Worm (Caenorhabditis elegans) whole organism, young adult: Measurements from ENCODE around the gene B0218.5.

ENCODE experiments used
- C06A6.2 ChIP-seq: fragments of 200-800 bp; sonication (Bioruptor generic); conservative IDR thresholded peaks from 2 replicates; pipeline ENCODE4 v1.3.6; 2022; ENCODE audit warnings: missing genetic modification characterization, missing compliant biosample characterization
- C17E4.6 ChIP-seq: fragments of 200-800 bp; sonication (Bioruptor generic); IDR thresholded peaks from 2 replicates; pipeline ENCODE4 v1.3.6; 2022; ENCODE audit warnings: missing genetic modification reagents, missing genetic modification characterization, missing compliant biosample characterization
- F10E7.11 ChIP-seq: sonication (generic microtip); optimal IDR thresholded peaks from 2 replicates; lab custom pipeline; 2017; ENCODE audit warnings: mild to moderate bottlenecking, missing genetic modification characterization, moderate library complexity, missing compliant biosample characterization
- F23B12.7 ChIP-seq: sonication (generic microtip); optimal IDR thresholded peaks from 2 replicates; lab custom pipeline; 2017; ENCODE audit warnings: missing genetic modification characterization, mild to moderate bottlenecking, missing compliant biosample characterization, antibody characterized with exemption, moderate library complexity; ENCODE audit not compliant: insufficient read depth
- F33H1.4 ChIP-seq: fragments of 200-800 bp; sonication (Bioruptor generic); IDR thresholded peaks from 2 replicates; pipeline ENCODE4 v1.3.6; 2022; ENCODE audit warnings: missing genetic modification reagents, missing genetic modification characterization, missing compliant biosample characterization
- F37B4.10 ChIP-seq: fragments of 200-800 bp; sonication (Bioruptor generic); IDR thresholded peaks from 2 replicates; pipeline ENCODE4 v1.3.6; 2022; ENCODE audit warnings: missing genetic modification characterization, missing compliant biosample characterization
- F57A8.1 ChIP-seq: fragments of 200-800 bp; sonication (Bioruptor generic); optimal IDR thresholded peaks from 2 replicates; lab custom pipeline; 2018; ENCODE audit warnings: mild to moderate bottlenecking, missing genetic modification characterization, moderate library complexity, missing compliant biosample characterization
- K12H6.12 ChIP-seq: fragments of 200-800 bp; sonication (Bioruptor generic); optimal IDR thresholded peaks from 2 replicates; lab custom pipeline; 2018; ENCODE audit warnings: mild to moderate bottlenecking, missing genetic modification characterization, missing compliant biosample characterization
- T07F8.4 ChIP-seq: sonication (generic microtip); optimal IDR thresholded peaks from 2 replicates; lab custom pipeline; 2016; ENCODE audit warnings: mild to moderate bottlenecking, missing genetic modification characterization, moderate library complexity, missing compliant biosample characterization
- Y53F4B.3 ChIP-seq: fragments of 200-800 bp; sonication (Bioruptor generic); IDR thresholded peaks from 2 replicates; pipeline ENCODE4 v1.3.6; 2022; ENCODE audit warnings: missing genetic modification reagents, missing genetic modification characterization, missing compliant biosample characterization
- Y56A3A.18 ChIP-seq: fragments of 200-800 bp; sonication (Bioruptor generic); IDR thresholded peaks from 2 replicates; pipeline ENCODE4 v1.3.6; 2022; ENCODE audit warnings: missing genetic modification reagents, missing genetic modification characterization, missing compliant biosample characterization
- Y67H2A.10 ChIP-seq: fragments of 200-800 bp; sonication (Bioruptor generic); conservative IDR thresholded peaks from 2 replicates; pipeline ENCODE4 v1.3.6; 2022; ENCODE audit warnings: missing genetic modification reagents, missing genetic modification characterization, missing compliant biosample characterization
- ama-1 ChIP-seq, 3 experiments: fragments of 150-350 bp in 1 of 3; sonication (generic microtip) in 2 of 3; optimal IDR thresholded peaks; 2 replicates each; lab custom pipeline; 2014 to 2018; ENCODE audit warnings: missing biosample characterization in 2 of 3, missing genetic modification characterization in 2 of 3, missing genetic modification reagents in 2 of 3
- atf-7 ChIP-seq: sonication (generic microtip); optimal IDR thresholded peaks from 2 replicates; lab custom pipeline; 2017; ENCODE audit warnings: mild to moderate bottlenecking, missing genetic modification characterization, missing compliant biosample characterization
- bed-2 ChIP-seq: fragments of 200-800 bp; sonication (Bioruptor generic); IDR thresholded peaks from 2 replicates; pipeline ENCODE4 v1.3.6; 2022; ENCODE audit warnings: missing genetic modification reagents, missing genetic modification characterization, missing compliant biosample characterization
- cebp-2 ChIP-seq: fragments of 200-800 bp; sonication (Bioruptor generic); IDR thresholded peaks from 2 replicates; pipeline ENCODE4 v1.3.6; 2022; ENCODE audit warnings: missing genetic modification characterization, missing compliant biosample characterization
- ceh-27 ChIP-seq: fragments of 200-800 bp; sonication (Bioruptor generic); optimal IDR thresholded peaks from 2 replicates; lab custom pipeline; 2018; ENCODE audit warnings: mild to moderate bottlenecking, missing genetic modification characterization, moderate library complexity, missing compliant biosample characterization
- ceh-40 ChIP-seq: fragments of 200-800 bp; sonication (Bioruptor generic); IDR thresholded peaks from 2 replicates; pipeline ENCODE4 v1.3.6; 2022; ENCODE audit warnings: missing genetic modification characterization, missing compliant biosample characterization
- ceh-91 ChIP-seq: fragments of 200-800 bp; sonication (Bioruptor generic); IDR thresholded peaks from 2 replicates; pipeline ENCODE4 v1.3.6; 2022; ENCODE audit warnings: missing genetic modification reagents, missing genetic modification characterization, missing compliant biosample characterization
- egl-18 ChIP-seq: fragments of 200-800 bp; sonication (Bioruptor generic); IDR thresholded peaks from 2 replicates; pipeline ENCODE4 v1.3.6; 2022; ENCODE audit warnings: missing genetic modification reagents, missing genetic modification characterization, missing compliant biosample characterization
- ets-4 ChIP-seq: fragments of 200-800 bp; sonication (Bioruptor generic); optimal IDR thresholded peaks from 2 replicates; lab custom pipeline; 2018; ENCODE audit warnings: mild to moderate bottlenecking, missing genetic modification characterization, missing compliant biosample characterization
- gei-17 ChIP-seq: fragments of 200-800 bp; sonication (Bioruptor generic); optimal IDR thresholded peaks from 2 replicates; lab custom pipeline; 2018; ENCODE audit warnings: mild to moderate bottlenecking, missing genetic modification characterization, missing compliant biosample characterization
- lin-40 ChIP-seq: sonication (generic microtip); optimal IDR thresholded peaks from 2 replicates; lab custom pipeline; 2016; ENCODE audit warnings: missing genetic modification characterization, mild to moderate bottlenecking, missing compliant biosample characterization, missing genotype, missing genetic modification reagents
- lin-54 ChIP-seq: fragments of 200-800 bp; sonication (Bioruptor generic); optimal IDR thresholded peaks from 2 replicates; lab custom pipeline; 2018; ENCODE audit warnings: mild to moderate bottlenecking, missing genetic modification characterization, missing compliant biosample characterization
- lsl-1 ChIP-seq: fragments of 200-800 bp; sonication (Bioruptor generic); optimal IDR thresholded peaks from 2 replicates; lab custom pipeline; 2018; ENCODE audit warnings: mild to moderate bottlenecking, missing genetic modification characterization, moderate library complexity, missing compliant biosample characterization
- madf-8 ChIP-seq: fragments of 200-800 bp; sonication (Bioruptor generic); conservative IDR thresholded peaks from 2 replicates; pipeline ENCODE4 v1.3.6; 2022; ENCODE audit warnings: missing genetic modification reagents, missing genetic modification characterization, missing compliant biosample characterization
- mcd-1 ChIP-seq: fragments of 200-800 bp; sonication (Bioruptor generic); IDR thresholded peaks from 2 replicates; pipeline ENCODE4 v1.3.6; 2022; ENCODE audit warnings: missing genetic modification reagents, missing genetic modification characterization, missing compliant biosample characterization
- nfya-2 ChIP-seq: fragments of 200-800 bp; sonication (Bioruptor generic); IDR thresholded peaks from 2 replicates; pipeline ENCODE4 v1.3.6; 2022; ENCODE audit warnings: missing genetic modification reagents, missing genetic modification characterization, missing compliant biosample characterization
- nhr-80 ChIP-seq: sonication (generic microtip); optimal IDR thresholded peaks from 2 replicates; lab custom pipeline; 2016; ENCODE audit warnings: missing genetic modification characterization, missing compliant biosample characterization
- pbrm-1 ChIP-seq: fragments of 200-800 bp; sonication (Bioruptor generic); IDR thresholded peaks from 2 replicates; pipeline ENCODE4 v1.3.6; 2022; ENCODE audit warnings: missing genetic modification reagents, missing genetic modification characterization, missing compliant biosample characterization
- rcor-1 ChIP-seq: fragments of 200-800 bp; sonication (Bioruptor generic); IDR thresholded peaks from 2 replicates; pipeline ENCODE4 v1.3.6; 2022; ENCODE audit warnings: missing genetic modification reagents, missing genetic modification characterization, missing compliant biosample characterization
- rec-8 ChIP-seq, 2 experiments: sonication (generic microtip); optimal IDR thresholded peaks; 2 replicates each; lab custom pipeline; 2016; ENCODE audit warnings: mild to moderate bottlenecking in 2 of 2, missing genetic modification characterization in 2 of 2, missing genetic modification reagents in 2 of 2, missing genotype in 2 of 2, missing biosample characterization in 1 of 2, missing compliant biosample characterization in 1 of 2, moderate library complexity in 1 of 2
- snpc-4 ChIP-seq, 5 experiments: fragments of 150-350 bp in 1 of 5; sonication (generic microtip) in 4 of 5; optimal IDR thresholded peaks; 2 replicates each; lab custom pipeline; 2014 to 2018; ENCODE audit warnings: missing genetic modification characterization in 5 of 5, missing biosample characterization in 3 of 5, antibody characterized with exemption in 2 of 5, mild to moderate bottlenecking in 2 of 5, missing compliant biosample characterization in 2 of 5, missing genotype in 2 of 5, moderate library complexity in 2 of 5, missing genetic modification reagents in 1 of 5
- somi-1 ChIP-seq: fragments of 200-800 bp; sonication (Bioruptor generic); optimal IDR thresholded peaks from 2 replicates; lab custom pipeline; 2018; ENCODE audit warnings: mild to moderate bottlenecking, missing genetic modification characterization, missing compliant biosample characterization
- tbx-9 ChIP-seq: sonication (generic microtip); optimal IDR thresholded peaks from 2 replicates; lab custom pipeline; 2016; ENCODE audit warnings: borderline replicate concordance, missing genetic modification characterization, inconsistent platforms, missing compliant biosample characterization
- tlf-1 ChIP-seq: fragments of 200-800 bp; sonication (Bioruptor generic); optimal IDR thresholded peaks from 2 replicates; lab custom pipeline; 2018; ENCODE audit warnings: mild to moderate bottlenecking, missing genetic modification characterization, missing compliant biosample characterization
- unc-62 ChIP-seq: fragments of 150-350 bp; optimal IDR thresholded peaks from 2 replicates; lab custom pipeline; 2014; ENCODE audit warnings: missing biosample characterization, missing genetic modification reagents, missing genetic modification characterization
- zfh-2 ChIP-seq: fragments of 200-800 bp; sonication (Bioruptor generic); conservative IDR thresholded peaks from 2 replicates; pipeline ENCODE4 v1.3.6; 2022; ENCODE audit warnings: missing genetic modification reagents, missing genetic modification characterization, missing compliant biosample characterization

Gene B0218.5

ce11 chrIV:8203555-8203954 lies 46.5 kb upstream of the B0218.5 start:
- no peak for TF ChIP-seq lin-40 (tag; lab: Kevin White, UChicago)
- no peak for TF ChIP-seq ceh-40 (GFP tag; lab: Robert Waterston, UW)
- TF ChIP-seq T07F8.4 (tag; lab: Kevin White, UChicago), result no peak
- no peak for TF ChIP-seq ceh-91 (GFP tag; lab: Robert Waterston, UW)
- no peak for TF ChIP-seq madf-8 (GFP tag; lab: Robert Waterston, UW)
- TF ChIP-seq ama-1 (optimal IDR thresholded peaks at IDR 0.05; lab: Kevin White, UChicago), result no peak
- no peak for TF ChIP-seq ama-1 (GFP tag; optimal IDR thresholded peaks at IDR 0.05; lab: Kevin White, UChicago)
- TF ChIP-seq F10E7.11 (tag; lab: Kevin White, UChicago), result no peak
- TF ChIP-seq unc-62, result no peak
- TF ChIP-seq Y67H2A.10 (GFP tag; lab: Robert Waterston, UW), result no peak
- no peak for TF ChIP-seq F33H1.4 (GFP tag; lab: Robert Waterston, UW)
- TF ChIP-seq tlf-1 (GFP tag; lab: Kevin White, UChicago), result no peak
- TF ChIP-seq lin-54 (GFP tag; lab: Kevin White, UChicago), result no peak
- no peak for TF ChIP-seq F37B4.10 (GFP tag; lab: Robert Waterston, UW)
- TF ChIP-seq Y56A3A.18 (GFP tag; lab: Robert Waterston, UW), result no peak
- no peak for TF ChIP-seq tbx-9 (tag; lab: Kevin White, UChicago)
- TF ChIP-seq F57A8.1, result no peak
- TF ChIP-seq somi-1 (GFP tag; lab: Kevin White, UChicago), result no peak

DNA sequence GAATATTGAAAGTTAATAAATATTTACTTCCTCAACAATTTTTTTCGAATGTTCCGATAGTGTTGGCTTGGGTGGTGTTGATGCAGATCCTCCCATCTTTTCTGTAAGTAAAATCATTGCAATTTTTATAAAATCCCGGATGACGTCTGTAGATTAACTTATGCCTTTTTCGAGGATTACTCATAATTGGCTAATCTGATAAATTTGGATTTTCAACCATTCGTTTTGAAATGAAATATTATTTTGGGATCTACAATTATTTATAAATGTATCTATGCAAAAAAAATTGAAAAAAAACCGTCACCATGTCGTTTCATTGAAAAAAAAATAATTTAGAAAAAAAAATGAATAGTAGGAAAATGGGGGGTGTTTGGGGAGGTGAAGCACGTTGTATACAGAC lies 44.1 kb upstream of the B0218.5 start, which contains the start of gene glrx-22:
glrx-22 (minus strand) TSS at position 101 of the 400 bp plus-strand sequence.
- TF ChIP-seq mcd-1 (GFP tag; lab: Robert Waterston, UW) (no peak), C17E4.6 (GFP tag; lab: Robert Waterston, UW) (no peak)

DNA sequence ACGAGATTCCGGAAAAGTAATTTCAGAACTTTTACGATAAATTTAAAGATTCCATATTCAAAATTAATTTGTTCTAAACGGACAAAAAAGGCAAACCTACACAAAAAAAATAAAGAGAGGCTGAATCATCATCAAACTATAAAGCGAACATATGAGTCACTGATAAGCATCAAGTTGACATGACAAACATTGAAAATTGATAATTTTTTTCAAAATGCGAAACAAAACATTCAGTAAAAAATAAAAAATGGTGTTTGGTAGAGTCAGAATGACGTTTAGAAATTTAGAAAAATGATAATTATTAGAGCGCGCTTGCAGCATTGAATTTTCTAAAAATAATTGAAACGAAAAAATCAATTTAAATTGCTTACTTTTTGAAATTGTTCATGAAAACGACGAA lies 42.8 kb upstream of the B0218.5 start:
- TF ChIP-seq pbrm-1 (GFP tag; lab: Robert Waterston, UW) (no peak), nhr-80 (peak; percentile 68), F23B12.7 (tag; lab: Kevin White, UChicago) (peak; percentile 5)

- 0 out of 2 replicates have a peak, but pooled peaks have one; percentile 69 for TF ChIP-seq cebp-2 (GFP tag; lab: Robert Waterston, UW)
- TF ChIP-seq nfya-2 (GFP tag; lab: Robert Waterston, UW), result no peak
Observed at ce11 chrIV:8199274-8199673, 42.2 kb upstream of the B0218.5 start.

DNA sequence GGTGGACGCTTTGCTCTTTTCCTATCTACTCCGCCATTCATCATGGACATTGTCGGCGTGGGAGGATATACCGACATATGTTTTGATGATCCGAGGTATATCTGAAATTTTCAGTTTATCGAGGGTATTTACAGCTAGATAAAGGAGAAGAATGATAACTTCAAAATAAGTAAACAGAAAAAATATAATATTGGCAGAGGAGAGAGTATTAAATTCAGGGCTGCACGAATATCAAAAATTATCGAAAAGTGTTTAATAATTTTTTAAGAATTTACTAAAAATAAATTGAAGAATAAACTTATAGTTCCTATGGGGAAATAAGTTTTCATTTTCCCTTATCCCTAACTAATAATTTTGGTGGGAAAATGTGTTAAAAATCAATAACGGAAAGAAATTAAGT lies 41.8 kb upstream of the B0218.5 start, which contains the start of gene wsp-1:
wsp-1 (minus strand) TSS at position 101 of the 400 bp plus-strand sequence.
- TF ChIP-seq Y53F4B.3 (GFP tag; lab: Robert Waterston, UW) (no peak), atf-7 (no peak), C06A6.2 (GFP tag; lab: Robert Waterston, UW) (no peak), madf-8 (GFP tag; lab: Robert Waterston, UW) (no peak), rec-8 (tag; optimal IDR thresholded peaks at IDR 0.05; lab: Kevin White, UChicago) (no peak), lsl-1 (no peak), egl-18 (GFP tag; lab: Robert Waterston, UW) (no peak), K12H6.12 (tag; lab: Kevin White, UChicago) (no peak), bed-2 (no peak), rcor-1 (GFP tag; lab: Robert Waterston, UW) (no peak), gei-17 (no peak), ceh-27 (no peak), tbx-9 (tag; lab: Kevin White, UChicago) (no peak), zfh-2 (no peak), ceh-91 (GFP tag; lab: Robert Waterston, UW) (no peak), ets-4 (no peak), snpc-4 (GFP tag; optimal IDR thresholded peaks at IDR 0.05; lab: Kevin White, UChicago) (no peak), snpc-4 (tag; optimal IDR thresholded peaks at IDR 0.05; lab: Kevin White, UChicago) (no peak)
